Worm (Caenorhabditis elegans) whole organism, L1 larva: Measurements from ENCODE around the gene pde-12.

Experiments used
- C16A3.4 ChIP-seq: fragments of 150-350 bp; optimal IDR thresholded peaks from 2 replicates; lab custom pipeline; 2014; ENCODE audit warnings: missing biosample characterization, missing genetic modification characterization
- C34B4.2 ChIP-seq: sonication (generic microtip); optimal IDR thresholded peaks from 2 replicates; lab custom pipeline; 2017; ENCODE audit warnings: mild to moderate bottlenecking, missing genetic modification characterization, missing compliant biosample characterization
- F16B12.6 ChIP-seq: fragments of 150-350 bp; optimal IDR thresholded peaks from 2 replicates; lab custom pipeline; 2014; ENCODE audit warnings: missing biosample characterization, missing genetic modification characterization
- Y116A8C.19 ChIP-seq: sonication (generic microtip); optimal IDR thresholded peaks from 2 replicates; lab custom pipeline; 2016; ENCODE audit warnings: missing compliant biosample characterization, missing genetic modification characterization, borderline replicate concordance
- aha-1 ChIP-seq: fragments of 150-350 bp; optimal IDR thresholded peaks from 2 replicates; lab custom pipeline; 2014; ENCODE audit warnings: missing biosample characterization, missing genetic modification characterization
- aly-2 ChIP-seq: fragments of 150-350 bp; optimal IDR thresholded peaks from 2 replicates; lab custom pipeline; 2014; ENCODE audit warnings: missing biosample characterization, missing genetic modification characterization
- ama-1 ChIP-seq: fragments of 150-350 bp; optimal IDR thresholded peaks from 2 replicates; lab custom pipeline; 2014
- ceh-8 ChIP-seq: fragments of 200-800 bp; sonication (Bioruptor generic); optimal IDR thresholded peaks from 2 replicates; lab custom pipeline; 2018; ENCODE audit warnings: mild to moderate bottlenecking, missing genetic modification characterization, moderate library complexity, missing compliant biosample characterization
- ceh-90 ChIP-seq: sonication (generic microtip); optimal IDR thresholded peaks from 2 replicates; lab custom pipeline; 2016; ENCODE audit warnings: missing genetic modification characterization, missing compliant biosample characterization
- dsc-1 ChIP-seq: sonication (generic microtip); optimal IDR thresholded peaks from 2 replicates; lab custom pipeline; 2016; ENCODE audit warnings: mild to moderate bottlenecking, missing genetic modification characterization, missing compliant biosample characterization
- efl-1 ChIP-seq, 4 experiments: fragments of 150-350 bp; optimal IDR thresholded peaks in 3 of 4; peaks in 1 of 4; 1 replicate in 1 of 4; 2 replicates in 3 of 4; lab custom pipeline; 2014; ENCODE audit warnings: missing biosample characterization in 2 of 4, missing genetic modification characterization in 2 of 4, missing genetic modification reagents in 2 of 4
- egl-27 ChIP-seq, 2 experiments: fragments of 150-350 bp in 1 of 2; sonication (generic microtip); optimal IDR thresholded peaks; 3 replicates each; lab custom pipeline; 2017 to 2018; ENCODE audit warnings: missing biosample characterization in 2 of 2, missing genetic modification characterization in 2 of 2, missing genetic modification reagents in 2 of 2
- elt-3 ChIP-seq, 6 experiments: fragments of 150-350 bp in 1 of 6; sonication (generic microtip); optimal IDR thresholded peaks; 2 replicates each; lab custom pipeline; 2017 to 2018; ENCODE audit warnings: missing biosample characterization in 6 of 6, missing genetic modification characterization in 6 of 6, inconsistent platforms in 1 of 6
- ets-5 ChIP-seq: fragments of 200-800 bp; sonication (Bioruptor generic); IDR thresholded peaks from 2 replicates; pipeline ENCODE4 v1.3.6; 2022; ENCODE audit warnings: missing genetic modification characterization, missing compliant biosample characterization
- fkh-10 ChIP-seq: sonication (generic microtip); optimal IDR thresholded peaks from 2 replicates; lab custom pipeline; 2017; ENCODE audit warnings: missing biosample characterization, missing genetic modification reagents, missing genetic modification characterization
- fkh-4 ChIP-seq: sonication (generic microtip); optimal IDR thresholded peaks from 2 replicates; lab custom pipeline; 2016; ENCODE audit warnings: missing compliant biosample characterization, missing genetic modification characterization, borderline replicate concordance
- fkh-8 ChIP-seq: sonication (generic microtip); optimal IDR thresholded peaks from 2 replicates; lab custom pipeline; 2016; ENCODE audit warnings: mild to moderate bottlenecking, missing genetic modification characterization, missing compliant biosample characterization
- fos-1 ChIP-seq: fragments of 150-350 bp; optimal IDR thresholded peaks from 2 replicates; lab custom pipeline; 2014; ENCODE audit warnings: missing biosample characterization, missing genetic modification characterization
- hlh-17 ChIP-seq: fragments of 200-800 bp; sonication (Bioruptor generic); optimal IDR thresholded peaks from 2 replicates; lab custom pipeline; 2018; ENCODE audit warnings: missing genetic modification characterization, mild to moderate bottlenecking, missing compliant biosample characterization, moderate library complexity, borderline replicate concordance
- hlh-4 ChIP-seq: sonication (generic microtip); optimal IDR thresholded peaks from 2 replicates; lab custom pipeline; 2016; ENCODE audit warnings: mild to moderate bottlenecking, missing genetic modification characterization, missing compliant biosample characterization
- hpl-2 ChIP-seq: fragments of 150-350 bp; optimal IDR thresholded peaks from 2 replicates; lab custom pipeline; 2014; ENCODE audit warnings: missing biosample characterization, missing genetic modification reagents, missing genetic modification characterization
- jun-1 ChIP-seq: fragments of 150-350 bp; optimal IDR thresholded peaks from 2 replicates; lab custom pipeline; 2014; ENCODE audit warnings: missing biosample characterization, missing genetic modification reagents, missing genetic modification characterization
- lin-13 ChIP-seq: fragments of 150-350 bp; optimal IDR thresholded peaks from 2 replicates; lab custom pipeline; 2014; ENCODE audit warnings: missing biosample characterization, missing genetic modification reagents, missing genetic modification characterization
- lin-15B ChIP-seq: fragments of 150-350 bp; sonication (generic microtip); optimal IDR thresholded peaks from 3 replicates; lab custom pipeline; 2014; ENCODE audit warnings: missing biosample characterization, missing genetic modification characterization
- lin-39 ChIP-seq: fragments of 150-350 bp; optimal IDR thresholded peaks from 2 replicates; lab custom pipeline; 2014; ENCODE audit warnings: missing biosample characterization, missing genetic modification reagents, missing genetic modification characterization
- lir-3 ChIP-seq: sonication (generic microtip); optimal IDR thresholded peaks from 2 replicates; lab custom pipeline; 2016; ENCODE audit warnings: mild to moderate bottlenecking, missing genetic modification characterization, moderate library complexity, missing compliant biosample characterization; ENCODE audit not compliant: poor library complexity
- lsy-2 ChIP-seq, 2 experiments: fragments of 150-350 bp; optimal IDR thresholded peaks; 2 replicates each; lab custom pipeline; 2014; ENCODE audit warnings: missing biosample characterization in 2 of 2, missing genetic modification characterization in 2 of 2
- mab-9 ChIP-seq: fragments of 200-800 bp; sonication (Bioruptor generic); IDR thresholded peaks from 2 replicates; pipeline ENCODE4 v1.3.6; 2022; ENCODE audit warnings: missing genetic modification reagents, missing genetic modification characterization, missing compliant biosample characterization
- mdl-1 ChIP-seq, 2 experiments: fragments of 150-350 bp; optimal IDR thresholded peaks; 2 replicates each; lab custom pipeline; 2014 to 2017; ENCODE audit warnings: missing biosample characterization in 2 of 2, missing genetic modification characterization in 2 of 2, inconsistent platforms in 1 of 2
- mep-1 ChIP-seq: fragments of 150-350 bp; optimal IDR thresholded peaks from 2 replicates; lab custom pipeline; 2014; ENCODE audit warnings: missing biosample characterization, missing genetic modification characterization
- nhr-20 ChIP-seq: sonication (generic microtip); optimal IDR thresholded peaks from 2 replicates; lab custom pipeline; 2016; ENCODE audit warnings: mild to moderate bottlenecking, missing genetic modification characterization, missing compliant biosample characterization
- nhr-237 ChIP-seq: fragments of 150-350 bp; optimal IDR thresholded peaks from 2 replicates; lab custom pipeline; 2014; ENCODE audit warnings: missing biosample characterization, missing genetic modification characterization
- nhr-47 ChIP-seq: sonication (generic microtip); optimal IDR thresholded peaks from 2 replicates; lab custom pipeline; 2016; ENCODE audit warnings: mild to moderate bottlenecking, missing genetic modification characterization, moderate library complexity, missing compliant biosample characterization
- nhr-76 ChIP-seq: sonication (generic microtip); optimal IDR thresholded peaks from 2 replicates; lab custom pipeline; 2017; ENCODE audit warnings: missing biosample characterization, missing genetic modification characterization
- nhr-77 ChIP-seq: fragments of 150-350 bp; optimal IDR thresholded peaks from 2 replicates; lab custom pipeline; 2014; ENCODE audit warnings: missing biosample characterization, missing genetic modification characterization
- nhr-84 ChIP-seq: sonication (generic microtip); optimal IDR thresholded peaks from 2 replicates; lab custom pipeline; 2017; ENCODE audit warnings: missing biosample characterization, missing genetic modification characterization
- pag-3 ChIP-seq: sonication (generic microtip); optimal IDR thresholded peaks from 2 replicates; lab custom pipeline; 2017; ENCODE audit warnings: missing genetic modification characterization, mild to moderate bottlenecking, missing compliant biosample characterization, antibody characterized with exemption, borderline replicate concordance; ENCODE audit not compliant: insufficient read depth
- pax-3 ChIP-seq: fragments of 200-800 bp; sonication (Bioruptor generic); optimal IDR thresholded peaks from 2 replicates; lab custom pipeline; 2018; ENCODE audit warnings: mild to moderate bottlenecking, missing genetic modification characterization, moderate library complexity, missing compliant biosample characterization
- pqm-1 ChIP-seq: sonication (generic microtip); optimal IDR thresholded peaks from 3 replicates; lab custom pipeline; 2017; ENCODE audit warnings: missing biosample characterization, missing genetic modification characterization
- skn-1 ChIP-seq: fragments of 150-350 bp; optimal IDR thresholded peaks from 2 replicates; lab custom pipeline; 2014; ENCODE audit warnings: missing biosample characterization, missing genetic modification characterization
- snpc-4 ChIP-seq: fragments of 150-350 bp; optimal IDR thresholded peaks from 2 replicates; lab custom pipeline; 2014; ENCODE audit warnings: missing biosample characterization, missing genetic modification characterization
- snu-23 ChIP-seq: sonication (generic microtip); optimal IDR thresholded peaks from 2 replicates; lab custom pipeline; 2016; ENCODE audit warnings: missing genetic modification characterization, missing compliant biosample characterization
- sptf-1 ChIP-seq: fragments of 150-350 bp; optimal IDR thresholded peaks from 2 replicates; lab custom pipeline; 2014; ENCODE audit warnings: missing biosample characterization, missing genetic modification characterization
- sup-37 ChIP-seq: fragments of 200-800 bp; sonication (Bioruptor generic); optimal IDR thresholded peaks from 2 replicates; lab custom pipeline; 2018; ENCODE audit warnings: mild to moderate bottlenecking, missing genetic modification characterization, missing compliant biosample characterization
- tbx-2 ChIP-seq: sonication (generic microtip); optimal IDR thresholded peaks from 2 replicates; lab custom pipeline; 2016; ENCODE audit warnings: missing genetic modification characterization, missing compliant biosample characterization
- tlp-1 ChIP-seq: fragments of 150-350 bp; optimal IDR thresholded peaks from 2 replicates; lab custom pipeline; 2014; ENCODE audit warnings: missing biosample characterization, missing genetic modification characterization
- unc-130 ChIP-seq: fragments of 150-350 bp; optimal IDR thresholded peaks from 2 replicates; lab custom pipeline; 2017; ENCODE audit warnings: missing biosample characterization, missing genetic modification characterization, inconsistent platforms
- unc-62 ChIP-seq: fragments of 150-350 bp; optimal IDR thresholded peaks from 2 replicates; lab custom pipeline; 2014; ENCODE audit warnings: missing biosample characterization, missing genetic modification reagents, missing genetic modification characterization
- unc-86 ChIP-seq: sonication (generic microtip); optimal IDR thresholded peaks from 2 replicates; lab custom pipeline; 2016; ENCODE audit warnings: missing genetic modification characterization, missing compliant biosample characterization
- unc-98 ChIP-seq: fragments of 200-800 bp; sonication (Bioruptor generic); IDR thresholded peaks from 2 replicates; pipeline ENCODE4 v1.3.6; 2022; ENCODE audit warnings: missing genetic modification characterization, missing compliant biosample characterization
- vab-15 ChIP-seq: sonication (generic microtip); optimal IDR thresholded peaks from 2 replicates; lab custom pipeline; 2017; ENCODE audit warnings: missing genotype, mild to moderate bottlenecking, missing genetic modification characterization, missing compliant biosample characterization
- zag-1 ChIP-seq: fragments of 150-350 bp; optimal IDR thresholded peaks from 2 replicates; lab custom pipeline; 2014; ENCODE audit warnings: missing biosample characterization, missing genetic modification characterization
- ztf-4 ChIP-seq: fragments of 150-350 bp; optimal IDR thresholded peaks from 2 replicates; lab custom pipeline; 2014; ENCODE audit warnings: missing biosample characterization, missing genetic modification characterization

Gene pde-12

DNA sequence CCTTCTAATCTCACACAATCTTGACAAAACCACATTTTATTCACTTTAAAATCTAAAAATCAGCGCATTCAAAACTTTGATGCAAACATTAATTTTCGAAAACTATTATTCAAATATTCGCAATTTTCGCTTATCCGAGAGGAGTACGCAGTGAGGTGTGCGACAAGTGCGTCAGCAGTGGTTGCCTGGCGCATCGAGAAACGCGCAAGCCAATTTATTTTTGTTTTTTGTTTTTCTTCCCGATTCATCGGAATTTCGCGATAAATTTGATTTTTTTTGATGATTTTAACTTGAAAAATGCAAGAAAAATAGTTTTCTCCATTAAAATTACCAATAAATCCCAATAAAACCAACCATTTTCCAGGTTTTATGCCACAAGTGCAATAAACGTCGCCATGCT is 4.0 kb upstream of the pde-12 start, which contains the start of the genes fbxb-85 and hex-3 (continued):
- TF ChIP-seq egl-27 (tag; optimal IDR thresholded peaks at IDR 0.05; lab: Kevin White, UChicago) (peak; percentile 37 to 70), snpc-4 (tag; lab: Kevin White, UChicago) (peak; percentile 85), jun-1 (tag; lab: Kevin White, UChicago) (peak; percentile 94), lin-13 (GFP tag; lab: Kevin White, UChicago) (peak; percentile 93), unc-62 (peak; percentile 5), unc-130 (tag; lab: Kevin White, UChicago) (peak; percentile 97), pqm-1 (tag; lab: Kevin White, UChicago) (no peak), Y116A8C.19 (peak; percentile 55), fos-1 (peak; percentile 94), C16A3.4 (tag; lab: Kevin White, UChicago) (peak; percentile 94), ceh-90 (tag; lab: Kevin White, UChicago) (peak; percentile 50), dsc-1 (tag; lab: Kevin White, UChicago) (peak; percentile 98), ets-5 (GFP tag; lab: Robert Waterston, UW) (0 out of 2 replicates have a peak, but pooled peaks have one; percentile 80), ztf-4 (peak; percentile 84), ama-1 (lab: Kevin White, UChicago) (peak; percentile 72), mab-9 (GFP tag; lab: Robert Waterston, UW) (peak; percentile 91), unc-86 (peak; percentile 96), fkh-8 (tag; lab: Kevin White, UChicago) (peak; percentile 94), ceh-8 (peak; percentile 98), tlp-1 (no peak), F16B12.6 (tag; lab: Kevin White, UChicago) (peak; percentile 75), mep-1 (tag; lab: Kevin White, UChicago) (peak; percentile 98), sup-37 (peak; percentile 91), snu-23 (GFP tag; lab: Kevin White, UChicago) (peak; percentile 99), vab-15 (peak; percentile 29), nhr-84 (no peak), lin-39 (tag; lab: Kevin White, UChicago) (peak; percentile 94), hlh-17 (GFP tag; lab: Kevin White, UChicago) (no peak), unc-98 (GFP tag; lab: Robert Waterston, UW) (0 out of 2 replicates have a peak, but pooled peaks have one; percentile 32), C34B4.2 (tag; lab: Kevin White, UChicago) (peak; percentile 66), aha-1 (tag; lab: Kevin White, UChicago) (peak; percentile 76), efl-1 (optimal IDR thresholded peaks at IDR 0.05; lab: Kevin White, UChicago) (peak; percentile 91 to 96), efl-1 (GFP tag; optimal IDR thresholded peaks at IDR 0.05 in 1 of 2; lab: Kevin White, UChicago) (peak; percentile 90 to 99), hlh-4 (tag; lab: Kevin White, UChicago) (no peak), sptf-1 (no peak), hpl-2 (GFP tag; lab: Kevin White, UChicago) (peak; percentile 78), elt-3 (tag; optimal IDR thresholded peaks at IDR 0.05; lab: Kevin White, UChicago) (peak in 4 of 6 experiments; percentile 10 to 92 (median 72)), fkh-4 (peak; percentile 75), lsy-2 (tag; optimal IDR thresholded peaks at IDR 0.05; lab: Kevin White, UChicago) (peak; percentile 95), nhr-237 (tag; lab: Kevin White, UChicago) (peak; percentile 81), nhr-47 (tag; lab: Kevin White, UChicago) (peak; percentile 98), fkh-10 (GFP tag; lab: Kevin White, UChicago) (peak; percentile 93), zag-1 (tag; lab: Kevin White, UChicago) (peak; percentile 92), tbx-2 (tag; lab: Kevin White, UChicago) (peak; percentile 98), mdl-1 (tag; optimal IDR thresholded peaks at IDR 0.05; lab: Kevin White, UChicago) (peak in 1 of 2 experiments; percentile 86), pag-3 (peak; percentile 9), lin-15B (tag; lab: Kevin White, UChicago) (peak; percentile 90), nhr-77 (tag; lab: Kevin White, UChicago) (peak; percentile 90), nhr-20 (tag; lab: Kevin White, UChicago) (peak; percentile 95), aly-2 (tag; lab: Kevin White, UChicago) (peak; percentile 94), lir-3 (tag; lab: Kevin White, UChicago) (peak; percentile 89), skn-1 (peak; percentile 84), pax-3 (tag; lab: Kevin White, UChicago) (peak; percentile 89), nhr-76 (peak; percentile 43)
